Fruit fly (Drosophila melanogaster): ENCODE data around the gene CG33689.

dm6 chr3L:16198920-16199319 lies 1.1 kb upstream of the CG33689 start, which contains the start of gene CG33688:
- TF ChIP-seq CG8478 (optimal IDR thresholded peaks at IDR 0.05) (no peak), CTCF (optimal IDR thresholded peaks at IDR 0.05) (no peak)

Measured in S2 (cell line).